Worm (Caenorhabditis elegans) whole organism, midembryonic: Measurements from ENCODE around the gene wsp-1.

Experiments
- T22C8.4 ChIP-seq: fragments of 200-800 bp; sonication (Bioruptor generic); IDR thresholded peaks from 2 replicates; pipeline ENCODE4 v1.3.6; 2022; ENCODE audit warnings: missing genetic modification characterization, missing compliant biosample characterization
- cog-1 ChIP-seq: sonication (generic microtip); optimal IDR thresholded peaks from 2 replicates; lab custom pipeline; 2016; ENCODE audit warnings: missing genetic modification characterization, missing compliant biosample characterization
- flt-1 ChIP-seq: fragments of 200-800 bp; sonication (Bioruptor generic); IDR thresholded peaks from 2 replicates; pipeline ENCODE4 v1.3.6; 2022; ENCODE audit warnings: missing genetic modification characterization, missing compliant biosample characterization
- klf-2 ChIP-seq: fragments of 200-800 bp; sonication (Bioruptor generic); conservative IDR thresholded peaks from 2 replicates; pipeline ENCODE4 v1.3.6; 2022; ENCODE audit warnings: missing genetic modification reagents, missing genetic modification characterization, missing compliant biosample characterization
- med-1 ChIP-seq: sonication (generic microtip); optimal IDR thresholded peaks from 2 replicates; lab custom pipeline; 2017; ENCODE audit warnings: missing genetic modification characterization, mild to moderate bottlenecking, missing compliant biosample characterization, antibody characterized with exemption, missing genetic modification reagents; ENCODE audit not compliant: insufficient read depth
- ref-1 ChIP-seq: fragments of 200-800 bp; sonication (Bioruptor generic); conservative IDR thresholded peaks from 2 replicates; pipeline ENCODE4 v1.3.6; 2022; ENCODE audit warnings: missing genetic modification reagents, missing genetic modification characterization, missing compliant biosample characterization
- tab-1 ChIP-seq: fragments of 200-800 bp; sonication (Bioruptor generic); IDR thresholded peaks from 2 replicates; pipeline ENCODE4 v1.3.6; 2022; ENCODE audit warnings: missing genetic modification characterization, missing compliant biosample characterization
- ztf-23 ChIP-seq: fragments of 200-800 bp; sonication (Bioruptor generic); IDR thresholded peaks from 2 replicates; pipeline ENCODE4 v1.3.6; 2022; ENCODE audit warnings: missing genetic modification reagents, missing genetic modification characterization, missing compliant biosample characterization
- ztf-29 ChIP-seq: fragments of 200-800 bp; sonication (Bioruptor generic); IDR thresholded peaks from 2 replicates; pipeline ENCODE4 v1.3.6; 2022; ENCODE audit warnings: missing genetic modification reagents, missing genetic modification characterization, missing compliant biosample characterization

DNA sequence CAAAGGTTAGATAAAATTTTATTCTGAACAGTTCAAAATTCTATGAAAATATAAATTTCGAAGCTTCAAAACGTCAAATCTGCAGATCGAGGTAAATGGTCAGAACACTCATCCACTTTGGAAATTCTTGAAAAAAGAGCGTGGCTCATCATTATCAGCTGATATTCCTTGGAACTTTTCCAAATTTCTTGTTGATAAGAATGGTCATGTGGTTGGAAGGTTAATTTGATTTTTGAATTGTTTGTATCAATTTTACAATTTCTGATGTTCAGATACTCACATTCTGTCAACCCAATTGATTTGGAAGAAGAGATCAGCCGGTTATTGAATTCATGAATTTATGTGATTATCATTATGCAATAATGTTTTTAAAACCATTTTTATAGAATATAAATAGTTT lies 24.3 kb upstream of the wsp-1 start:
- TF ChIP-seq ztf-29 (GFP tag; lab: Robert Waterston, UW), result no peak
- TF ChIP-seq klf-2 (GFP tag; lab: Robert Waterston, UW), result no peak
- no peak for TF ChIP-seq T22C8.4 (GFP tag; lab: Robert Waterston, UW)
- TF ChIP-seq flt-1 (GFP tag; lab: Robert Waterston, UW), result no peak
- no peak for TF ChIP-seq ref-1 (GFP tag; lab: Robert Waterston, UW)
- no peak for TF ChIP-seq ztf-23 (GFP tag; lab: Robert Waterston, UW)
- no peak for TF ChIP-seq cog-1 (tag; lab: Kevin White, UChicago)
- no peak for TF ChIP-seq med-1
- TF ChIP-seq tab-1 (GFP tag; lab: Robert Waterston, UW), result no peak
